Worm (Caenorhabditis elegans): ENCODE measurements around the gene C27A2.12.

DNA sequence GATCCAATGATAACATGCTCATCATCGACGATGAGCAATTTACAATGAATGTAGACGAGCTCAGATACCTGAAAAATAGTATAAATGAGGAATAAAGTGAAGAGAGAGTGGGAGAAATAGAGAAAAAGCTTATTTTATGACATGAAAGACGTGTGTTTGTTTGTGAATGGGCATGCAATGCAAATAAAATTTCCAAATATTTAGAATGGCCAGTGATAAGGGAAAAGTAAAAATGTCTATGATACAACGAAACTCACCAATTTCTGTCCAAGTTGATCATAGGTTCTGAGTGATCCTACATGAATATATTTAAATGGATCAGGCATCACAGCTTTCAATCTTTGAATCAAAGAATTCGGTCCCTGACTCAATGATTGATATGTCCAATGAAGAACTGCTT is 28.2 kb upstream of the C27A2.12 start:
- TF ChIP-seq lir-1 (GFP tag; conservative IDR thresholded peaks at IDR 0.05) (no peak), unc-130 (GFP tag; optimal IDR thresholded peaks at IDR 0.05) (no peak)
